Worm (Caenorhabditis elegans) whole organism, young adult: ENCODE data around the gene C32D5.8.

ENCODE experiments used
- B0261.1 ChIP-seq: sonication (generic microtip); optimal IDR thresholded peaks from 2 replicates; lab custom pipeline; 2016; ENCODE audit warnings: mild to moderate bottlenecking, missing genetic modification characterization, moderate library complexity, missing compliant biosample characterization
- C17E4.6 ChIP-seq: fragments of 200-800 bp; sonication (Bioruptor generic); IDR thresholded peaks from 2 replicates; pipeline ENCODE4 v1.3.6; 2022; ENCODE audit warnings: missing genetic modification reagents, missing genetic modification characterization, missing compliant biosample characterization
- D2030.7 ChIP-seq: fragments of 200-800 bp; sonication (Bioruptor generic); IDR thresholded peaks from 2 replicates; pipeline ENCODE4 v1.3.6; 2022; ENCODE audit warnings: missing genetic modification reagents, missing genetic modification characterization, missing compliant biosample characterization
- F49E8.2 ChIP-seq: sonication (generic microtip); optimal IDR thresholded peaks from 3 replicates; lab custom pipeline; 2017; ENCODE audit warnings: missing genetic modification characterization, mild to moderate bottlenecking, missing compliant biosample characterization, antibody characterized with exemption, moderate library complexity; ENCODE audit not compliant: insufficient read depth
- K11D2.4 ChIP-seq: fragments of 200-800 bp; sonication (Bioruptor generic); IDR thresholded peaks from 2 replicates; pipeline ENCODE4 v1.3.6; 2022; ENCODE audit warnings: missing genetic modification reagents, missing genetic modification characterization, missing compliant biosample characterization
- K12H6.12 ChIP-seq: fragments of 200-800 bp; sonication (Bioruptor generic); optimal IDR thresholded peaks from 2 replicates; lab custom pipeline; 2018; ENCODE audit warnings: mild to moderate bottlenecking, missing genetic modification characterization, missing compliant biosample characterization
- T07F8.4 ChIP-seq: sonication (generic microtip); optimal IDR thresholded peaks from 2 replicates; lab custom pipeline; 2016; ENCODE audit warnings: mild to moderate bottlenecking, missing genetic modification characterization, moderate library complexity, missing compliant biosample characterization
- T26A5.8 ChIP-seq: sonication (generic microtip); optimal IDR thresholded peaks from 2 replicates; lab custom pipeline; 2016; ENCODE audit warnings: missing genetic modification characterization, missing compliant biosample characterization
- Y56A3A.18 ChIP-seq: fragments of 200-800 bp; sonication (Bioruptor generic); IDR thresholded peaks from 2 replicates; pipeline ENCODE4 v1.3.6; 2022; ENCODE audit warnings: missing genetic modification reagents, missing genetic modification characterization, missing compliant biosample characterization
- Y67H2A.10 ChIP-seq: fragments of 200-800 bp; sonication (Bioruptor generic); conservative IDR thresholded peaks from 2 replicates; pipeline ENCODE4 v1.3.6; 2022; ENCODE audit warnings: missing genetic modification reagents, missing genetic modification characterization, missing compliant biosample characterization
- ama-1 ChIP-seq, 3 experiments: fragments of 150-350 bp in 1 of 3; sonication (generic microtip) in 2 of 3; optimal IDR thresholded peaks; 2 replicates each; lab custom pipeline; 2014 to 2018; ENCODE audit warnings: missing biosample characterization in 2 of 3, missing genetic modification characterization in 2 of 3, missing genetic modification reagents in 2 of 3
- atf-7 ChIP-seq: sonication (generic microtip); optimal IDR thresholded peaks from 2 replicates; lab custom pipeline; 2017; ENCODE audit warnings: mild to moderate bottlenecking, missing genetic modification characterization, missing compliant biosample characterization
- attf-5 ChIP-seq: fragments of 200-800 bp; sonication (Bioruptor generic); optimal IDR thresholded peaks from 2 replicates; lab custom pipeline; 2018; ENCODE audit warnings: mild to moderate bottlenecking, missing genetic modification characterization, missing compliant biosample characterization
- attf-6 ChIP-seq: fragments of 200-800 bp; sonication (Bioruptor generic); IDR thresholded peaks from 2 replicates; pipeline ENCODE4 v1.3.6; 2022; ENCODE audit warnings: missing genetic modification reagents, missing genetic modification characterization, missing compliant biosample characterization
- bed-2 ChIP-seq: fragments of 200-800 bp; sonication (Bioruptor generic); IDR thresholded peaks from 2 replicates; pipeline ENCODE4 v1.3.6; 2022; ENCODE audit warnings: missing genetic modification reagents, missing genetic modification characterization, missing compliant biosample characterization
- cebp-1 ChIP-seq, 2 experiments: fragments of 200-800 bp in 1 of 2; sonication (Bioruptor generic) in 1 of 2; sonication (generic microtip) in 1 of 2; IDR thresholded peaks in 1 of 2; optimal IDR thresholded peaks in 1 of 2; 2 replicates each; pipeline versions ENCODE4 v1.3.6 to Lab custom; 2017 to 2022; ENCODE audit warnings: missing compliant biosample characterization in 2 of 2, missing genetic modification characterization in 2 of 2, mild to moderate bottlenecking in 1 of 2, missing genetic modification reagents in 1 of 2, moderate library complexity in 1 of 2
- ceh-79 ChIP-seq: sonication (generic microtip); optimal IDR thresholded peaks from 2 replicates; lab custom pipeline; 2017; ENCODE audit warnings: mild to moderate bottlenecking, missing genetic modification characterization, missing compliant biosample characterization
- ceh-91 ChIP-seq: fragments of 200-800 bp; sonication (Bioruptor generic); IDR thresholded peaks from 2 replicates; pipeline ENCODE4 v1.3.6; 2022; ENCODE audit warnings: missing genetic modification reagents, missing genetic modification characterization, missing compliant biosample characterization
- dpff-1 ChIP-seq: sonication (generic microtip); optimal IDR thresholded peaks from 2 replicates; lab custom pipeline; 2017; ENCODE audit warnings: mild to moderate bottlenecking, missing genetic modification characterization, missing compliant biosample characterization
- him-1 ChIP-seq: sonication (generic microtip); optimal IDR thresholded peaks from 2 replicates; lab custom pipeline; 2016; ENCODE audit warnings: missing genotype, missing genetic modification reagents, missing genetic modification characterization, missing compliant biosample characterization
- hmg-1.2 ChIP-seq: fragments of 200-800 bp; sonication (Bioruptor generic); IDR thresholded peaks from 2 replicates; pipeline ENCODE4 v1.3.6; 2022; ENCODE audit warnings: missing genetic modification reagents, missing genetic modification characterization, missing compliant biosample characterization
- hmg-20 ChIP-seq: fragments of 200-800 bp; sonication (Bioruptor generic); IDR thresholded peaks from 2 replicates; pipeline ENCODE4 v1.3.6; 2022; ENCODE audit warnings: missing genetic modification reagents, missing genetic modification characterization, missing compliant biosample characterization
- let-526 ChIP-seq: fragments of 200-800 bp; sonication (Bioruptor generic); IDR thresholded peaks from 2 replicates; pipeline ENCODE4 v1.3.6; 2022; ENCODE audit warnings: missing genetic modification reagents, missing genetic modification characterization, missing compliant biosample characterization
- let-607 ChIP-seq, 2 experiments: fragments of 200-800 bp in 1 of 2; sonication (Bioruptor generic) in 1 of 2; sonication (generic microtip) in 1 of 2; optimal IDR thresholded peaks; 2 replicates each; lab custom pipeline; 2016 to 2018; ENCODE audit warnings: mild to moderate bottlenecking in 2 of 2, missing compliant biosample characterization in 2 of 2, missing genetic modification characterization in 2 of 2, moderate library complexity in 2 of 2, missing genotype in 1 of 2
- lin-35 ChIP-seq, 3 experiments: fragments of 150-350 bp in 2 of 3; sonication (generic microtip) in 1 of 3; optimal IDR thresholded peaks; 2 replicates each; lab custom pipeline; 2014 to 2018; ENCODE audit warnings: missing biosample characterization in 3 of 3, missing genetic modification characterization in 3 of 3, missing genetic modification reagents in 3 of 3
- lin-54 ChIP-seq: fragments of 200-800 bp; sonication (Bioruptor generic); optimal IDR thresholded peaks from 2 replicates; lab custom pipeline; 2018; ENCODE audit warnings: mild to moderate bottlenecking, missing genetic modification characterization, missing compliant biosample characterization
- lsl-1 ChIP-seq: fragments of 200-800 bp; sonication (Bioruptor generic); optimal IDR thresholded peaks from 2 replicates; lab custom pipeline; 2018; ENCODE audit warnings: mild to moderate bottlenecking, missing genetic modification characterization, moderate library complexity, missing compliant biosample characterization
- madf-10 ChIP-seq: sonication (generic microtip); optimal IDR thresholded peaks from 2 replicates; lab custom pipeline; 2016; ENCODE audit warnings: mild to moderate bottlenecking, missing genetic modification characterization, missing compliant biosample characterization
- mes-4 ChIP-seq: sonication (generic microtip); optimal IDR thresholded peaks from 2 replicates; lab custom pipeline; 2016; ENCODE audit warnings: missing genotype, missing genetic modification characterization, missing compliant biosample characterization
- nfya-1 ChIP-seq: sonication (generic microtip); optimal IDR thresholded peaks from 2 replicates; lab custom pipeline; 2017; ENCODE audit warnings: antibody characterized with exemption, missing compliant biosample characterization, missing genetic modification characterization, borderline replicate concordance; ENCODE audit not compliant: insufficient read depth
- nfyb-1 ChIP-seq: fragments of 200-800 bp; sonication (Bioruptor generic); IDR thresholded peaks from 2 replicates; pipeline ENCODE4 v1.3.6; 2022; ENCODE audit warnings: missing genetic modification reagents, missing genetic modification characterization, missing compliant biosample characterization
- nhr-80 ChIP-seq: sonication (generic microtip); optimal IDR thresholded peaks from 2 replicates; lab custom pipeline; 2016; ENCODE audit warnings: missing genetic modification characterization, missing compliant biosample characterization
- pbrm-1 ChIP-seq: fragments of 200-800 bp; sonication (Bioruptor generic); IDR thresholded peaks from 2 replicates; pipeline ENCODE4 v1.3.6; 2022; ENCODE audit warnings: missing genetic modification reagents, missing genetic modification characterization, missing compliant biosample characterization
- rcor-1 ChIP-seq: fragments of 200-800 bp; sonication (Bioruptor generic); IDR thresholded peaks from 2 replicates; pipeline ENCODE4 v1.3.6; 2022; ENCODE audit warnings: missing genetic modification reagents, missing genetic modification characterization, missing compliant biosample characterization
- snpc-1.3 ChIP-seq: sonication (generic microtip); optimal IDR thresholded peaks from 2 replicates; lab custom pipeline; 2017; ENCODE audit warnings: missing genetic modification characterization, mild to moderate bottlenecking, missing compliant biosample characterization, antibody characterized with exemption, moderate library complexity, missing genotype, missing genetic modification reagents; ENCODE audit not compliant: insufficient read depth
- tbx-9 ChIP-seq: sonication (generic microtip); optimal IDR thresholded peaks from 2 replicates; lab custom pipeline; 2016; ENCODE audit warnings: borderline replicate concordance, missing genetic modification characterization, inconsistent platforms, missing compliant biosample characterization
- unc-62 ChIP-seq: fragments of 150-350 bp; optimal IDR thresholded peaks from 2 replicates; lab custom pipeline; 2014; ENCODE audit warnings: missing biosample characterization, missing genetic modification reagents, missing genetic modification characterization
- ztf-22 ChIP-seq: fragments of 200-800 bp; sonication (Bioruptor generic); optimal IDR thresholded peaks from 2 replicates; lab custom pipeline; 2018; ENCODE audit warnings: mild to moderate bottlenecking, missing genetic modification characterization, moderate library complexity, missing compliant biosample characterization
- ztf-25 ChIP-seq: fragments of 200-800 bp; sonication (Bioruptor generic); IDR thresholded peaks from 2 replicates; pipeline ENCODE4 v1.3.6; 2022; ENCODE audit warnings: missing genetic modification reagents, missing genetic modification characterization, missing compliant biosample characterization
- ztf-28 ChIP-seq: fragments of 200-800 bp; sonication (Bioruptor generic); IDR thresholded peaks from 2 replicates; pipeline ENCODE4 v1.3.6; 2022; ENCODE audit warnings: missing genetic modification reagents, missing genetic modification characterization, missing compliant biosample characterization

The C32D5.8 gene

DNA sequence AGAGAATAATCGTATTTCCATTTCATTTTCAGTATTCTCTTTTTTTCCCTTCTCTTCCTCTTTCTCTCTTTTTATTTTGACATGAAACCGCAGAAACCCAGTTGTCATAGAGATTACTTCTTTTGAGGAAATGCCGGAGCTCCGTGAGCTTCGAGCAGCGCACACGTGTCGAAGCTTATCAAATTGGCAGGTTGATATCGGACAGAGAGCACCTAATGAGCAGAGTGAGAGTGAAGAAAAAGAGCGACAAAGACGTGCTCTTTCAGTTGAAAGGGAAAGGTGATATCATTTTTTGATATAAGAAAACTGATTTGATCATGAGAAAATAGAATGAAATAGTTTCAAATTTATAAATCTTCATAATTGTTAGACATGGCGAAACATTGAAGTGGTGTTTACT lies 10.4 kb downstream of the C32D5.8 start, which contains the start of gene C32D5.14:
TSS of gene C32D5.14 (plus strand) at position 131 of the 400 bp plus-strand sequence.
- TF ChIP-seq nhr-80 (tag; lab: Kevin White, UChicago) (peak; percentile 61), him-1 (no peak), F49E8.2 (tag; lab: Kevin White, UChicago) (no peak), let-607 (tag; optimal IDR thresholded peaks at IDR 0.05; lab: Kevin White, UChicago) (peak; percentile 48 to 77), nfya-1 (tag; lab: Kevin White, UChicago) (no peak), B0261.1 (tag; lab: Kevin White, UChicago) (no peak), lin-54 (GFP tag; lab: Kevin White, UChicago) (no peak), hmg-1.2 (no peak), bed-2 (GFP tag; lab: Robert Waterston, UW) (no peak), Y56A3A.18 (GFP tag; lab: Robert Waterston, UW) (no peak), let-526 (no peak), T26A5.8 (no peak), attf-5 (GFP tag; lab: Kevin White, UChicago) (no peak), atf-7 (peak; percentile 22)

DNA sequence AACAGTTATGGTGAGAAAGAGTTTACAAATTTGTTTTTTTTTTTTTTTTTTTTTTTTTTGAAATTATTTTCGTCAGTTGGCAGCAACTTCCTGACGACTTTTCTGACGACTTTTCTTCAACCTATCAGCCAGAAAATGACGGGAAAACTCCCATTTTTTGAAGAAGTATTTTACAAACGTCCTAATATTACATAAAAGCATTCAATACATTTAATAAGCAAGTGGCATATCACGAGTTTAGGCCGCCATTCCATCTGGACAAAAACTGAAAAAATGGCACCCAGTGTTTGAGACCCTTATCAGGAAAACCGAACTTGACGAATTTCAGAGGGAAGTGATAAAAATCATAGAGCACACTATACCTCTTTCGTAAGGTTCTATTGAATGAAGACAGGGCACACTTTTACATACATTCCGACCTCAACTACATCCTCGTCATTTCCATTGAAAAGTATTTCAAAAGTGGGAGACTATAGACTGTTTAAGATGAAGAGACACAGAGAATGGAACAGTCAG lies 11.0 kb downstream of the C32D5.8 start:
- TF ChIP-seq K12H6.12 (tag; lab: Kevin White, UChicago) (no peak), nhr-80 (tag; lab: Kevin White, UChicago) (peak; percentile 62), bed-2 (GFP tag; lab: Robert Waterston, UW) (no peak), cebp-1 (GFP tag; IDR thresholded peaks at IDR 0.05; lab: Robert Waterston, UW) (no peak), cebp-1 (tag; optimal IDR thresholded peaks at IDR 0.05; lab: Kevin White, UChicago) (peak; percentile 25), D2030.7 (GFP tag; lab: Robert Waterston, UW) (no peak), mes-4 (tag; lab: Kevin White, UChicago) (no peak), lsl-1 (GFP tag; lab: Kevin White, UChicago) (no peak), unc-62 (no peak), rcor-1 (GFP tag; lab: Robert Waterston, UW) (no peak)
- TF ChIP-seq, all 124 proteins: peak for 2

DNA sequence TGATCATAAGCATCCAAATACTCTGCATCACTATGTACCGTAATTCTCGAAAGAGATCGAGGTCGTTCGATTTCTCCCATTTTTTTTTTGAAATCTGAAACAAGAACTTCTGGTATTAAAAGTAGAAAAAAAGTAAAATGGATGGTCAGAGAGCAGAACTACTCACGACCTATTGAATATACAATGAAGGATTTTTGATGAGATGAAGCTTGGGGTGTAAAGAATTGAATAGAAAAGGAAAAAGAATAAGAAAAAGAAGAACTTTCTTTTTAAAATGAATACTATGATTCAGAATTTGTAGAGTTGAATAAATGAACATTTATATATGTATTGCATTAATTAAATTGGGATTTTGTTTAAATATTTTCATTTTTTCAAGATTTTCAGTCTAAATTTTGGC lies 11.9 kb downstream of the C32D5.8 start, which contains the start of gene ttc-39B:
TSS of gene ttc-39B (minus strand) at position 101 of the 400 bp plus-strand sequence.
- no peak for TF ChIP-seq D2030.7 (GFP tag; lab: Robert Waterston, UW)
- TF ChIP-seq let-607 (tag; optimal IDR thresholded peaks at IDR 0.05; lab: Kevin White, UChicago): no peak
- no peak for TF ChIP-seq tbx-9 (tag; lab: Kevin White, UChicago)
- TF ChIP-seq lin-35 (GFP tag; optimal IDR thresholded peaks at IDR 0.05; lab: Kevin White, UChicago): no peak
- no peak for TF ChIP-seq nfya-1 (tag; lab: Kevin White, UChicago)
- no peak for TF ChIP-seq C17E4.6 (GFP tag; lab: Robert Waterston, UW)
- no peak for TF ChIP-seq ceh-79 (tag; lab: Kevin White, UChicago)
- TF ChIP-seq hmg-1.2: no peak
- no peak for TF ChIP-seq ceh-91
- no peak for TF ChIP-seq snpc-1.3 (tag; lab: Kevin White, UChicago)

DNA sequence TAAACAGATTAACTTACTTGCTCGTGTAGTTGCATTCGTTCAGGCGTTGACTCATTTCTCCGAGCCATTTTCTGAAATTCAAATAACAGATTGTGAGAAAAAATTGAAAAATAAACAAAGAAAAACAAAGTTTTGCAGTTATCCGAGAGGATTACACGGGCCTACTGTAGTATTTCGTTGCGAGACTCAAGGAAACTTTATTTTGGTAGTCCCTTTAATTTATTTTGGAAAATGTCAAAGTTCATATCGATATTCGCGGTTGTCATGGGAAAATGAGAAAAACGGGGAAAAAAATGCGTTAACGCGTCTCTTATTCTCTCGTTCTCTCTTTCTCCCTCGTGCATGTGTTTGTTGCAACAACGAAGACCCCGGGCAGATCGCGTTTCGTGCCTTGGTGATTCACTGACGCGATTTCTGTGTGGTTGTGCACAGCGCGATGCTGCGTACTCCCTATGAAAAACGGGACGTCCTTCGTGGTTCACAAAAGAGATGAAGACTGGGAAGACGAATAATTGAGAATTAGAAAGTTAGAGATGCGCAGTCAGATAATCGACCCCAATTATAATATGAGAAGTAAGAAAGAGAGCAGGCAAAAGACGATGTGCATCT lies 14.4 kb downstream of the C32D5.8 start, which contains the start of gene set-4:
TSS of gene set-4 (minus strand) at position 120 of the 609 bp plus-strand sequence.
- no peak; the same call in 1 of the 2 replicates for TF ChIP-seq Y67H2A.10
- no peak for TF ChIP-seq ztf-22 (GFP tag; lab: Kevin White, UChicago)
- TF ChIP-seq nfyb-1 (GFP tag; lab: Robert Waterston, UW): peak; percentile 91
- TF ChIP-seq ztf-28 (GFP tag; lab: Robert Waterston, UW): no peak
- peak; percentile 80 for TF ChIP-seq K11D2.4 (GFP tag; lab: Robert Waterston, UW)
- TF ChIP-seq T07F8.4 (tag; lab: Kevin White, UChicago): no peak
- peak; percentile 53 to 72 for TF ChIP-seq let-607 (tag; optimal IDR thresholded peaks at IDR 0.05; lab: Kevin White, UChicago)
- no peak for TF ChIP-seq ceh-79 (tag; lab: Kevin White, UChicago)
- no peak for TF ChIP-seq ama-1 (optimal IDR thresholded peaks at IDR 0.05; lab: Kevin White, UChicago)
- TF ChIP-seq ama-1 (GFP tag; optimal IDR thresholded peaks at IDR 0.05; lab: Kevin White, UChicago): no peak
- TF ChIP-seq madf-10 (tag; lab: Kevin White, UChicago): peak; percentile 68
- no peak for TF ChIP-seq ztf-25 (GFP tag; lab: Robert Waterston, UW)
- TF ChIP-seq hmg-20 (GFP tag; lab: Robert Waterston, UW): peak; percentile 79
- no peak for TF ChIP-seq dpff-1 (tag; lab: Kevin White, UChicago)
- no peak for TF ChIP-seq unc-62
- TF ChIP-seq pbrm-1 (GFP tag; lab: Robert Waterston, UW): peak; percentile 86
- no peak for TF ChIP-seq attf-6 (GFP tag; lab: Robert Waterston, UW)
